Fruit fly (Drosophila melanogaster) whole organism, embryonic: Measurements from ENCODE around the gene CG43779.

Experiments used
- Ada2b ChIP-seq: fragments of 200-800 bp; sonication (Bioruptor generic); IDR thresholded peaks from 2 replicates; pipeline ENCODE4 v1.3.6; 2022; ENCODE audit warnings: missing biosample characterization, missing genetic modification characterization
- Antp ChIP-seq: fragments of 200-800 bp; sonication (Bioruptor generic); optimal IDR thresholded peaks from 3 replicates; lab custom pipeline; 2016; ENCODE audit warnings: missing biosample characterization, missing genetic modification characterization
- Atf-2 ChIP-seq: fragments of 200-800 bp; sonication (Bioruptor generic); optimal IDR thresholded peaks from 2 replicates; lab custom pipeline; 2016; ENCODE audit warnings: missing biosample characterization, missing genetic modification characterization
- Atf6 ChIP-seq: fragments of 200-800 bp; sonication (Bioruptor generic); IDR thresholded peaks from 2 replicates; pipeline ENCODE4 v1.3.6; 2022; ENCODE audit warnings: missing biosample characterization, missing genetic modification characterization
- B-H1 ChIP-seq: fragments of 200-800 bp; sonication (Bioruptor generic); IDR thresholded peaks from 3 replicates; pipeline ENCODE4 v1.3.6; 2022; ENCODE audit warnings: missing biosample characterization, missing genetic modification characterization
- B-H2 ChIP-seq: fragments of 200-800 bp; sonication (Bioruptor generic); optimal IDR thresholded peaks from 2 replicates; lab custom pipeline; 2018; ENCODE audit warnings: missing biosample characterization, mild to moderate bottlenecking, missing genetic modification characterization
- Blimp-1 ChIP-seq: fragments of 200-800 bp; sonication (Bioruptor generic); optimal IDR thresholded peaks from 3 replicates; lab custom pipeline; 2018; ENCODE audit warnings: missing biosample characterization, missing genetic modification characterization, mild to moderate bottlenecking, moderate library complexity, missing genetic modification reagents
- C15 ChIP-seq: fragments of 200-800 bp; sonication (Bioruptor generic); IDR thresholded peaks from 3 replicates; pipeline ENCODE4 v1.3.6; 2022; ENCODE audit warnings: missing biosample characterization, missing genetic modification characterization
- CG1024 ChIP-seq: fragments of 200-800 bp; sonication (Bioruptor generic); IDR thresholded peaks from 2 replicates; pipeline ENCODE4 v1.3.6; 2022; ENCODE audit warnings: missing biosample characterization, missing genetic modification characterization
- CG11504 ChIP-seq: fragments of 200-800 bp; sonication (Bioruptor generic); optimal IDR thresholded peaks from 3 replicates; lab custom pipeline; 2019; ENCODE audit warnings: missing biosample characterization, mild to moderate bottlenecking, missing genetic modification characterization, moderate library complexity
- CG12219 ChIP-seq: fragments of 200-800 bp; sonication (Bioruptor generic); optimal IDR thresholded peaks from 3 replicates; lab custom pipeline; 2018; ENCODE audit warnings: missing biosample characterization, mild to moderate bottlenecking, missing genetic modification characterization
- CG13775 ChIP-seq: fragments of 200-800 bp; sonication (Bioruptor generic); optimal IDR thresholded peaks from 3 replicates; lab custom pipeline; 2017; ENCODE audit warnings: missing biosample characterization, mild to moderate bottlenecking, missing genetic modification characterization
- CG14050 ChIP-seq: fragments of 200-800 bp; sonication (Bioruptor generic); IDR thresholded peaks from 3 replicates; pipeline ENCODE4 v1.3.6; 2022; ENCODE audit warnings: missing biosample characterization, missing genetic modification characterization
- CG14441 ChIP-seq: fragments of 200-800 bp; sonication (Bioruptor generic); IDR thresholded peaks from 2 replicates; pipeline ENCODE4 v1.3.6; 2022; ENCODE audit warnings: missing biosample characterization, missing genetic modification characterization
- CG1603 ChIP-seq: fragments of 200-800 bp; sonication (Bioruptor generic); optimal IDR thresholded peaks from 2 replicates; lab custom pipeline; 2019; ENCODE audit warnings: missing biosample characterization, mild to moderate bottlenecking, missing genetic modification characterization, moderate library complexity
- CG17328 ChIP-seq: fragments of 200-800 bp; sonication (Bioruptor generic); IDR thresholded peaks from 2 replicates; pipeline ENCODE4 v1.3.6; 2022; ENCODE audit warnings: missing biosample characterization, missing genetic modification characterization
- CG18599 ChIP-seq: fragments of 200-800 bp; sonication (Bioruptor generic); optimal IDR thresholded peaks from 3 replicates; lab custom pipeline; 2017; ENCODE audit warnings: missing biosample characterization, missing genetic modification characterization, mild to moderate bottlenecking, moderate library complexity, missing genetic modification reagents
- CG32532 ChIP-seq: fragments of 200-800 bp; sonication (Bioruptor generic); IDR thresholded peaks from 2 replicates; pipeline ENCODE4 v1.3.6; 2022; ENCODE audit warnings: missing biosample characterization, missing genetic modification characterization
- CG4424 ChIP-seq: fragments of 200-800 bp; sonication (Bioruptor generic); optimal IDR thresholded peaks from 3 replicates; lab custom pipeline; 2016; ENCODE audit warnings: missing biosample characterization, missing genetic modification characterization
- CG6254 ChIP-seq: fragments of 200-800 bp; sonication (Bioruptor generic); optimal IDR thresholded peaks from 3 replicates; lab custom pipeline; 2017; ENCODE audit warnings: mild to moderate bottlenecking, missing biosample characterization, missing genetic modification reagents, missing genetic modification characterization
- CG7839 ChIP-seq: fragments of 200-800 bp; sonication (Bioruptor generic); optimal IDR thresholded peaks from 3 replicates; lab custom pipeline; 2018; ENCODE audit warnings: missing biosample characterization, mild to moderate bottlenecking, missing genetic modification characterization, moderate library complexity
- CG8478 ChIP-seq: fragments of >200 bp; optimal IDR thresholded peaks from 2 replicates; lab custom pipeline; 2018
- Dad ChIP-seq: fragments of 200-800 bp; sonication (Bioruptor generic); optimal IDR thresholded peaks from 3 replicates; lab custom pipeline; 2016; ENCODE audit warnings: missing biosample characterization, missing genetic modification characterization
- Drgx ChIP-seq: fragments of 200-800 bp; sonication (Bioruptor generic); IDR thresholded peaks from 2 replicates; pipeline ENCODE4 v1.3.6; 2022; ENCODE audit warnings: missing biosample characterization, missing genetic modification characterization
- Ets65A ChIP-seq: fragments of 200-800 bp; sonication (Bioruptor generic); peaks from one replicate; lab custom pipeline; 2016; ENCODE audit warnings: missing biosample characterization, missing genetic modification characterization
- HHEX ChIP-seq: fragments of 200-800 bp; sonication (Bioruptor generic); optimal IDR thresholded peaks from 3 replicates; lab custom pipeline; 2017; ENCODE audit warnings: missing biosample characterization, mild to moderate bottlenecking, missing genetic modification characterization, missing genetic modification reagents
- Hmx ChIP-seq: fragments of 200-800 bp; sonication (Bioruptor generic); optimal IDR thresholded peaks from 2 replicates; lab custom pipeline; 2016; ENCODE audit warnings: missing biosample characterization, missing genetic modification characterization
- Hr39 ChIP-seq: fragments of >200 bp; optimal IDR thresholded peaks from 2 replicates; lab custom pipeline; 2017
- Lim3 ChIP-seq: fragments of 200-800 bp; sonication (Bioruptor generic); IDR thresholded peaks from 2 replicates; pipeline ENCODE4 v1.3.6; 2022; ENCODE audit warnings: missing biosample characterization, missing genetic modification characterization
- Med ChIP-seq: fragments of 200-800 bp; sonication (Bioruptor generic); peaks from one replicate; lab custom pipeline; 2016; ENCODE audit warnings: missing biosample characterization, missing genetic modification characterization, mild to moderate bottlenecking, inconsistent platforms, moderate library complexity
- Nf-YA ChIP-seq: fragments of 200-800 bp; sonication (Bioruptor generic); IDR thresholded peaks from 2 replicates; pipeline ENCODE4 v1.3.6; 2022; ENCODE audit warnings: missing biosample characterization, missing genetic modification characterization
- Oli ChIP-seq: fragments of 200-800 bp; sonication (Bioruptor generic); optimal IDR thresholded peaks from 2 replicates; lab custom pipeline; 2018; ENCODE audit warnings: missing biosample characterization, mild to moderate bottlenecking, missing genetic modification characterization, moderate library complexity
- Six4 ChIP-seq: fragments of 200-800 bp; sonication (Bioruptor generic); optimal IDR thresholded peaks from 2 replicates; lab custom pipeline; 2016; ENCODE audit warnings: missing biosample characterization, missing genetic modification characterization
- Sox100B ChIP-seq: fragments of 200-800 bp; sonication (Bioruptor generic); optimal IDR thresholded peaks from 3 replicates; lab custom pipeline; 2018; ENCODE audit warnings: missing biosample characterization, mild to moderate bottlenecking, missing genetic modification characterization
- Sox102F ChIP-seq: fragments of 200-800 bp; sonication (Bioruptor generic); optimal IDR thresholded peaks from 2 replicates; lab custom pipeline; 2018; ENCODE audit warnings: missing biosample characterization, mild to moderate bottlenecking, missing genetic modification characterization, moderate library complexity
- Xrp1 ChIP-seq: fragments of 200-800 bp; sonication (Bioruptor generic); IDR thresholded peaks from 2 replicates; pipeline ENCODE4 v1.3.6; 2022; ENCODE audit warnings: missing biosample characterization, missing genetic modification characterization
- al ChIP-seq: fragments of 200-800 bp; sonication (Bioruptor generic); IDR thresholded peaks from 2 replicates; pipeline ENCODE4 v1.3.6; 2022; ENCODE audit warnings: missing biosample characterization, missing genetic modification characterization
- ara ChIP-seq: fragments of 200-800 bp; sonication (Bioruptor generic); IDR thresholded peaks from 2 replicates; pipeline ENCODE4 v1.3.6; 2022; ENCODE audit warnings: missing biosample characterization, missing genetic modification characterization
- az2 ChIP-seq: fragments of 200-800 bp; sonication (Bioruptor generic); optimal IDR thresholded peaks from 3 replicates; lab custom pipeline; 2016; ENCODE audit warnings: missing biosample characterization, missing genetic modification characterization
- bcd ChIP-seq: fragments of 200-800 bp; sonication (Bioruptor generic); optimal IDR thresholded peaks from 2 replicates; lab custom pipeline; 2017; ENCODE audit warnings: missing biosample characterization, mild to moderate bottlenecking, missing genetic modification characterization
- crc ChIP-seq: fragments of 200-800 bp; sonication (Bioruptor generic); optimal IDR thresholded peaks from 2 replicates; lab custom pipeline; 2016; ENCODE audit warnings: missing biosample characterization, missing genetic modification characterization
- dpn ChIP-seq, 2 experiments: fragments of 200-800 bp; sonication (Bioruptor generic); optimal IDR thresholded peaks; 3 replicates each; lab custom pipeline; 2016; ENCODE audit warnings: missing biosample characterization in 2 of 2, missing genetic modification characterization in 2 of 2
- eve ChIP-seq, 2 experiments: fragments of >200 bp; optimal IDR thresholded peaks; 2 replicates each; lab custom pipeline; 2017; ENCODE audit warnings: missing biosample characterization in 2 of 2, missing genetic modification characterization in 2 of 2
- exex ChIP-seq: fragments of 200-800 bp; sonication (Bioruptor generic); optimal IDR thresholded peaks from 4 replicates; lab custom pipeline; 2018; ENCODE audit warnings: missing biosample characterization, mild to moderate bottlenecking, missing genetic modification characterization, moderate library complexity
- fd102C ChIP-seq: fragments of 200-800 bp; sonication (Bioruptor generic); optimal IDR thresholded peaks from 2 replicates; lab custom pipeline; 2018; ENCODE audit warnings: missing biosample characterization, mild to moderate bottlenecking, missing genetic modification characterization, moderate library complexity
- nau ChIP-seq: fragments of 200-800 bp; sonication (Bioruptor generic); optimal IDR thresholded peaks from 3 replicates; lab custom pipeline; 2017; ENCODE audit warnings: missing biosample characterization, mild to moderate bottlenecking, missing genetic modification characterization, missing genetic modification reagents
- onecut ChIP-seq: fragments of 200-800 bp; sonication (Bioruptor generic); IDR thresholded peaks from 2 replicates; pipeline ENCODE4 v1.3.6; 2022; ENCODE audit warnings: missing biosample characterization, missing genetic modification characterization
- org-1 ChIP-seq: fragments of 200-800 bp; sonication (Bioruptor generic); optimal IDR thresholded peaks from 2 replicates; lab custom pipeline; 2017; ENCODE audit warnings: missing biosample characterization, missing genetic modification characterization
- tap ChIP-seq: fragments of 200-800 bp; optimal IDR thresholded peaks from 3 replicates; lab custom pipeline; 2019; ENCODE audit warnings: missing biosample characterization, mild to moderate bottlenecking, missing genetic modification characterization, moderate library complexity
- ttk ChIP-seq: fragments of 200-800 bp; sonication (Bioruptor generic); IDR thresholded peaks from 2 replicates; pipeline ENCODE4 v2.1.2; 2022; ENCODE audit warnings: missing biosample characterization, missing genetic modification characterization
- unpg ChIP-seq: fragments of 200-800 bp; sonication (Bioruptor generic); optimal IDR thresholded peaks from 3 replicates; lab custom pipeline; 2018; ENCODE audit warnings: missing biosample characterization, mild to moderate bottlenecking, missing genetic modification characterization, moderate library complexity
- zfh2 ChIP-seq: fragments of 200-800 bp; sonication (Bioruptor generic); optimal IDR thresholded peaks from 2 replicates; lab custom pipeline; 2016; ENCODE audit warnings: missing biosample characterization, missing genetic modification characterization

CG43779 gene

DNA sequence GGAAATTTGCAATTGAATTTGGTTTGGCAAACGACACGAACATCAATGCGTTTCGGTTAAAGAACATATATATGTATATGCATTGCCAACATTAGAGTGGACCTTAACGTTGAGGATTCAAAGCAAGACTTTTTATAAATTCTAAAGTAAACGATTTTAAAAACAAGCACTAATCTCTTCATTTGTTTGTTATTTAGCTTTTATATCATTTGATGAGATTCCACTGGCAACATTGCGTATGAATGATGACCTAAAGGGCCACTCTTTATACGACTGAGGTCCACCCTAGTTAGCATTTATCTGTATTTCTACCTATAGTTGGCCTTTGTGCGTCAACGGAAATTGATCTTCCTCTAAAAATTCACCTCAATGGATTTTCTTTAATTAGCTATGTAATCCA lies 47.9 kb downstream of the CG43779 start:
- TF ChIP-seq CG32532: peak; percentile 40; the same call in 1 of the 2 replicates
- TF ChIP-seq nau (GFP tag; lab: Kevin White, UChicago): no peak
- TF ChIP-seq org-1 (GFP tag; lab: Kevin White, UChicago): no peak
- TF ChIP-seq CG4424: peak; percentile 18
- TF ChIP-seq CG17328: no peak
- TF ChIP-seq exex: no peak
- no peak for TF ChIP-seq ttk (GFP tag; lab: Robert Waterston, UW)
- peak in 1 of 2 experiments; percentile 40 for TF ChIP-seq eve (GFP tag; optimal IDR thresholded peaks at IDR 0.05; lab: Kevin White, UChicago)
- peak; percentile 53; the same call in 1 of the 2 replicates for TF ChIP-seq Drgx (GFP tag; lab: Robert Waterston, UW)
- peak; percentile 52 for TF ChIP-seq Blimp-1 (GFP tag; lab: Kevin White, UChicago)
- peak; percentile 20 for TF ChIP-seq CG18599 (GFP tag; lab: Kevin White, UChicago)
- no peak for TF ChIP-seq CG8478 (lab: Kevin White, UChicago)
- TF ChIP-seq CG11504: peak; percentile 48
- TF ChIP-seq Antp: no peak
- peak in 1 of 2 experiments; percentile 12 for TF ChIP-seq dpn (GFP tag; optimal IDR thresholded peaks at IDR 0.05; lab: Kevin White, UChicago)
- TF ChIP-seq Ada2b (GFP tag; lab: Robert Waterston, UW): peak; percentile 23; the same call in 1 of the 2 replicates
- no peak for TF ChIP-seq B-H2 (GFP tag; lab: Kevin White, UChicago)
- no peak for TF ChIP-seq Six4 (GFP tag; lab: Kevin White, UChicago)
- TF ChIP-seq tap (tag; lab: Kevin White, UChicago): peak; percentile 43
- no peak for TF ChIP-seq Hmx (GFP tag; lab: Kevin White, UChicago)
- TF ChIP-seq CG14050 (GFP tag; lab: Robert Waterston, UW): 0 out of 3 replicates have a peak, but pooled peaks have one; percentile 19
- no peak for TF ChIP-seq onecut (GFP tag; lab: Robert Waterston, UW)
- peak; percentile 54 for TF ChIP-seq Sox102F (GFP tag; lab: Kevin White, UChicago)
- TF ChIP-seq CG1024 (GFP tag; lab: Robert Waterston, UW): no peak
- TF ChIP-seq CG7839: peak; percentile 48
- TF ChIP-seq CG6254 (GFP tag; lab: Kevin White, UChicago): peak; percentile 3
- peak; percentile 9 for TF ChIP-seq zfh2 (GFP tag; lab: Kevin White, UChicago)
- TF ChIP-seq C15 (GFP tag; lab: Robert Waterston, UW): no peak
- TF ChIP-seq Xrp1 (GFP tag; lab: Robert Waterston, UW): peak; percentile 40; the same call in 1 of the 2 replicates
- TF ChIP-seq Lim3 (GFP tag; lab: Robert Waterston, UW): no peak
- TF ChIP-seq Dad (GFP tag; lab: Kevin White, UChicago): peak; percentile 6
- no peak for TF ChIP-seq CG14441 (GFP tag; lab: Robert Waterston, UW)
- no peak for TF ChIP-seq CG13775 (GFP tag; lab: Kevin White, UChicago)
- TF ChIP-seq CG1603 (tag; lab: Kevin White, UChicago): peak; percentile 32
- no peak for TF ChIP-seq Atf6 (GFP tag; lab: Robert Waterston, UW)
- TF ChIP-seq az2 (GFP tag; lab: Kevin White, UChicago): no peak
- TF ChIP-seq Atf-2 (GFP tag; lab: Kevin White, UChicago): no peak
- no peak for TF ChIP-seq fd102C (GFP tag; lab: Kevin White, UChicago)
- TF ChIP-seq Sox100B: peak; percentile 8
- peak; percentile 62 for TF ChIP-seq unpg (GFP tag; lab: Kevin White, UChicago)
- TF ChIP-seq al (GFP tag; lab: Robert Waterston, UW): peak; percentile 25; the same call in 1 of the 2 replicates
- TF ChIP-seq B-H1 (GFP tag; lab: Robert Waterston, UW): 0 out of 3 replicates have a peak, but pooled peaks have one; percentile 18
- no peak for TF ChIP-seq Nf-YA
- no peak for TF ChIP-seq Hr39 (lab: Kevin White, UChicago)
- peak; percentile 1 for TF ChIP-seq bcd
- peak; percentile 31 for TF ChIP-seq Ets65A (GFP tag; lab: Kevin White, UChicago)
- peak; percentile 59 for TF ChIP-seq Med (GFP tag; lab: Kevin White, UChicago)
- peak; percentile 47 for TF ChIP-seq CG12219 (GFP tag; lab: Kevin White, UChicago)
- TF ChIP-seq Oli (tag; lab: Kevin White, UChicago): peak; percentile 34
- no peak for TF ChIP-seq crc (GFP tag; lab: Kevin White, UChicago)
- TF ChIP-seq HHEX (GFP tag; lab: Kevin White, UChicago): peak; percentile 30
- TF ChIP-seq ara (GFP tag; lab: Robert Waterston, UW): 0 out of 2 replicates have a peak, but pooled peaks have one; percentile 26
